Fruit fly (Drosophila melanogaster): ENCODE measurements around the gene Tdrd3.
A peak's percentile ranks its signal among the peaks of the same experiment; 100 is the strongest.

Gene Tdrd3

DNA sequence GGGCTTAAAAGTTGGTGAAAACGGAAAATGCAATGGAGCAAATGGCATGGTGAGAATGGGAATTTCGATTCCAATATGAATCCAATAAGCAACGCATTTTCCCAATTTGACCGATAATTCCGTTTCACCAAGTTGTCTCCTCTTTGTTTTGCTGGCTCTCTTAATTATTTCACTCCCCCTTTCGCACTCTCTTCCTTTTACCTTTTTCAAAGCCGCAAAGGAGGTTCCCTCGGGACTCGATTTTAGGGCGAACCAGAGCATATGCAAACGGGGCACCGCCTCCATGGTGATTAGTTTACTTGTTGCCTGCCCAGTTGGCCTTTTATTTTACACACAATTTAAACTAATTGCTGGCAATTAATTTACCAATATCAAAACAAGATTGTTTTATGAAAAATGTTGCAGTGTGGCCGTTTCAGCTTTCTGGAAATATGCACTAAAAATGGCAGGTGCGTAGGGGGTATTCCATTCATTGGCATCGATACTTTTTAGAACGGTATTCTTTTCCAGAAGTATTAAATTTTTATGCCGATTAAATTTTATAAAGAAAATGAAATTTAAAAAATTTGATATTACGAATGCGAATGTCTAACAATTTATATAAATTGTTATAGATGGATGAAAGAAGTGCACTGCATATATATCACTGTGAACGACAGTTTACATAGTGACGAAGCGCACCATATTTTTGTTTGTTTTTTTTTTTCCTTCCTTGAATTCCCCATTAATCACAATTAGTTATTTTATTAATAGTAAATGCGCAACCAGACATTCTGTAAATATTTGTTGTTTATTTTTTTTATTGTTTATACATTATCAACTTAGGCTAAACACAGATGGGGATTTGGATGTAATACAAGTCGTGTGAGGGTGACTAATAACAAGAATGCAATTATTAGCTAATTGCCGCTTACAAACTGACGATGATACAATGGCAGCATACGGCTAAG lies 10.6 kb upstream of the Tdrd3 start, which contains the start of gene mop (continued):
- TF ChIP-seq CG13894 (tag; optimal IDR thresholded peaks at IDR 0.05) (no peak), nmo (GFP tag; optimal IDR thresholded peaks at IDR 0.05) (peak; percentile 61), CG9817 (tag; optimal IDR thresholded peaks at IDR 0.05) (peak; percentile 2), CG13624 (GFP tag; optimal IDR thresholded peaks at IDR 0.05) (no peak), fru (optimal IDR thresholded peaks at IDR 0.05) (no peak), aop (GFP tag; IDR thresholded peaks at IDR 0.05) (no peak), CG8388 (GFP tag; optimal IDR thresholded peaks at IDR 0.05) (peak; percentile 10), CG8765 (GFP tag; IDR thresholded peaks at IDR 0.05) (no peak), Atf6 (GFP tag; IDR thresholded peaks at IDR 0.05) (peak; percentile 58), Sox100B (GFP tag; optimal IDR thresholded peaks at IDR 0.05) (no peak), stc (GFP tag; IDR thresholded peaks at IDR 0.05) (no peak), CG12659 (GFP tag; optimal IDR thresholded peaks at IDR 0.05) (peak; percentile 55), lmd (GFP tag; IDR thresholded peaks at IDR 0.05) (peak; percentile 41), Asciz (GFP tag; optimal IDR thresholded peaks at IDR 0.05) (no peak), dmrt11E (tag; optimal IDR thresholded peaks at IDR 0.05) (peak; percentile 35), CG11456 (GFP tag; IDR thresholded peaks at IDR 0.05) (0 out of 3 replicates have a peak, but pooled peaks have one; percentile 55), slp2 (GFP tag; optimal IDR thresholded peaks at IDR 0.05) (no peak), CG15269 (tag; optimal IDR thresholded peaks at IDR 0.05) (no peak), kay (GFP tag; optimal IDR thresholded peaks at IDR 0.05) (no peak), MESR4 (GFP tag; optimal IDR thresholded peaks at IDR 0.05) (peak; percentile 93), CG10209 (GFP tag; optimal IDR thresholded peaks at IDR 0.05) (no peak), Ets65A (GFP tag) (no peak), bbx (GFP tag; IDR thresholded peaks at IDR 0.05; ENCODE audit: partially characterized antibody) (peak; percentile 65), Nf-YC (tag; optimal IDR thresholded peaks at IDR 0.05) (no peak), CG43689 (GFP tag; IDR thresholded peaks at IDR 0.05) (no peak), Mad (GFP tag; optimal IDR thresholded peaks at IDR 0.05) (peak; percentile 3), Adf1 (GFP tag; IDR thresholded peaks at IDR 0.05) (0 out of 2 replicates have a peak, but pooled peaks have one; percentile 18), CG11560 (tag; IDR thresholded peaks at IDR 0.05) (no peak), sna (GFP tag; IDR thresholded peaks at IDR 0.05; ENCODE audit: partially characterized antibody) (no peak), schlank (tag; optimal IDR thresholded peaks at IDR 0.05) (no peak), CG4328 (GFP tag; optimal IDR thresholded peaks at IDR 0.05) (no peak), Mrtf (GFP tag; IDR thresholded peaks at IDR 0.05) (no peak), CrebB (tag; optimal IDR thresholded peaks at IDR 0.05) (no peak), CG9609 (GFP tag; optimal IDR thresholded peaks at IDR 0.05) (peak; percentile 12), dpn (GFP tag; optimal IDR thresholded peaks at IDR 0.05) (peak; percentile 9 to 35), yki (optimal IDR thresholded peaks at IDR 0.05) (no peak), Pdp1 (GFP tag; optimal IDR thresholded peaks at IDR 0.05) (peak in 1 of 2 experiments; percentile 15), toy (GFP tag; IDR thresholded peaks at IDR 0.05) (no peak), nom (GFP tag; optimal IDR thresholded peaks at IDR 0.05) (no peak), CG17568 (GFP tag; optimal IDR thresholded peaks at IDR 0.05) (no peak), Hr3 (GFP tag; optimal IDR thresholded peaks at IDR 0.05) (peak; percentile 33), CG6654 (GFP tag; optimal IDR thresholded peaks at IDR 0.05) (no peak), CG9727 (GFP tag; optimal IDR thresholded peaks at IDR 0.05) (peak; percentile 12), Hsf (GFP tag; optimal IDR thresholded peaks at IDR 0.05) (peak; percentile 1), Eip74EF (GFP tag; optimal IDR thresholded peaks at IDR 0.05) (no peak), knrl (GFP tag; IDR thresholded peaks at IDR 0.05; ENCODE audit: partially characterized antibody) (peak; percentile 57), cad (GFP tag; optimal IDR thresholded peaks at IDR 0.05) (no peak), wor (GFP tag; IDR thresholded peaks at IDR 0.05) (no peak), CG42726 (GFP tag; IDR thresholded peaks at IDR 0.05; ENCODE audit: partially characterized antibody) (no peak)
